Worm (Caenorhabditis elegans) whole organism, young adult: ENCODE data around the gene F01D5.8.

ENCODE experiments used
- B0261.1 ChIP-seq: sonication (generic microtip); optimal IDR thresholded peaks from 2 replicates; lab custom pipeline; 2016; ENCODE audit warnings: mild to moderate bottlenecking, missing genetic modification characterization, moderate library complexity, missing compliant biosample characterization
- B0336.3 ChIP-seq: fragments of 200-800 bp; sonication (Bioruptor generic); IDR thresholded peaks from 2 replicates; pipeline ENCODE4 v1.3.6; 2022; ENCODE audit warnings: missing genetic modification characterization, missing compliant biosample characterization
- C17E4.6 ChIP-seq: fragments of 200-800 bp; sonication (Bioruptor generic); IDR thresholded peaks from 2 replicates; pipeline ENCODE4 v1.3.6; 2022; ENCODE audit warnings: missing genetic modification reagents, missing genetic modification characterization, missing compliant biosample characterization
- D2030.7 ChIP-seq: fragments of 200-800 bp; sonication (Bioruptor generic); IDR thresholded peaks from 2 replicates; pipeline ENCODE4 v1.3.6; 2022; ENCODE audit warnings: missing genetic modification reagents, missing genetic modification characterization, missing compliant biosample characterization
- F22D6.2 ChIP-seq: sonication (generic microtip); optimal IDR thresholded peaks from 2 replicates; lab custom pipeline; 2016; ENCODE audit warnings: mild to moderate bottlenecking, missing genetic modification characterization, missing compliant biosample characterization
- F39B2.1 ChIP-seq: fragments of 200-800 bp; sonication (Bioruptor generic); IDR thresholded peaks from 2 replicates; pipeline ENCODE4 v1.3.6; 2022; ENCODE audit warnings: missing genetic modification reagents, missing genetic modification characterization, missing compliant biosample characterization
- F57A8.1 ChIP-seq: fragments of 200-800 bp; sonication (Bioruptor generic); optimal IDR thresholded peaks from 2 replicates; lab custom pipeline; 2018; ENCODE audit warnings: mild to moderate bottlenecking, missing genetic modification characterization, moderate library complexity, missing compliant biosample characterization
- T26A5.8 ChIP-seq: sonication (generic microtip); optimal IDR thresholded peaks from 2 replicates; lab custom pipeline; 2016; ENCODE audit warnings: missing genetic modification characterization, missing compliant biosample characterization
- Y53F4B.3 ChIP-seq: fragments of 200-800 bp; sonication (Bioruptor generic); IDR thresholded peaks from 2 replicates; pipeline ENCODE4 v1.3.6; 2022; ENCODE audit warnings: missing genetic modification reagents, missing genetic modification characterization, missing compliant biosample characterization
- Y67H2A.10 ChIP-seq: fragments of 200-800 bp; sonication (Bioruptor generic); conservative IDR thresholded peaks from 2 replicates; pipeline ENCODE4 v1.3.6; 2022; ENCODE audit warnings: missing genetic modification reagents, missing genetic modification characterization, missing compliant biosample characterization
- Y79H2A.3 ChIP-seq: fragments of 200-800 bp; sonication (Bioruptor generic); conservative IDR thresholded peaks from 2 replicates; pipeline ENCODE4 v1.3.6; 2022; ENCODE audit warnings: missing genetic modification reagents, missing genetic modification characterization, missing compliant biosample characterization
- Y95B8A.8 ChIP-seq: fragments of 200-800 bp; sonication (Bioruptor generic); IDR thresholded peaks from 2 replicates; pipeline ENCODE4 v1.3.6; 2022; ENCODE audit warnings: missing genetic modification reagents, missing genetic modification characterization, missing compliant biosample characterization
- akir-1 ChIP-seq: fragments of 200-800 bp; sonication (Bioruptor generic); optimal IDR thresholded peaks from 2 replicates; lab custom pipeline; 2018; ENCODE audit warnings: mild to moderate bottlenecking, missing genetic modification characterization, moderate library complexity, missing compliant biosample characterization
- ama-1 ChIP-seq, 3 experiments: fragments of 150-350 bp in 1 of 3; sonication (generic microtip) in 2 of 3; optimal IDR thresholded peaks; 2 replicates each; lab custom pipeline; 2014 to 2018; ENCODE audit warnings: missing biosample characterization in 2 of 3, missing genetic modification characterization in 2 of 3, missing genetic modification reagents in 2 of 3
- aptf-2 ChIP-seq: fragments of 200-800 bp; sonication (Bioruptor generic); conservative IDR thresholded peaks from 2 replicates; pipeline ENCODE4 v1.3.6; 2022; ENCODE audit warnings: missing genetic modification reagents, missing genetic modification characterization, missing compliant biosample characterization
- aptf-3 ChIP-seq: fragments of 200-800 bp; sonication (Bioruptor generic); IDR thresholded peaks from 2 replicates; pipeline ENCODE4 v1.3.6; 2022; ENCODE audit warnings: missing genetic modification characterization, missing compliant biosample characterization
- attf-5 ChIP-seq: fragments of 200-800 bp; sonication (Bioruptor generic); optimal IDR thresholded peaks from 2 replicates; lab custom pipeline; 2018; ENCODE audit warnings: mild to moderate bottlenecking, missing genetic modification characterization, missing compliant biosample characterization
- attf-6 ChIP-seq: fragments of 200-800 bp; sonication (Bioruptor generic); IDR thresholded peaks from 2 replicates; pipeline ENCODE4 v1.3.6; 2022; ENCODE audit warnings: missing genetic modification reagents, missing genetic modification characterization, missing compliant biosample characterization
- bed-2 ChIP-seq: fragments of 200-800 bp; sonication (Bioruptor generic); IDR thresholded peaks from 2 replicates; pipeline ENCODE4 v1.3.6; 2022; ENCODE audit warnings: missing genetic modification reagents, missing genetic modification characterization, missing compliant biosample characterization
- ceh-79 ChIP-seq: sonication (generic microtip); optimal IDR thresholded peaks from 2 replicates; lab custom pipeline; 2017; ENCODE audit warnings: mild to moderate bottlenecking, missing genetic modification characterization, missing compliant biosample characterization
- dpff-1 ChIP-seq: sonication (generic microtip); optimal IDR thresholded peaks from 2 replicates; lab custom pipeline; 2017; ENCODE audit warnings: mild to moderate bottlenecking, missing genetic modification characterization, missing compliant biosample characterization
- efl-1 ChIP-seq: fragments of 150-350 bp; optimal IDR thresholded peaks from 2 replicates; lab custom pipeline; 2014; ENCODE audit warnings: missing biosample characterization, missing genetic modification reagents, missing genetic modification characterization
- hlh-26 ChIP-seq: fragments of 200-800 bp; sonication (Bioruptor generic); conservative IDR thresholded peaks from 2 replicates; pipeline ENCODE4 v1.3.6; 2022; ENCODE audit warnings: missing genetic modification reagents, missing genetic modification characterization, missing compliant biosample characterization
- hmg-1.2 ChIP-seq: fragments of 200-800 bp; sonication (Bioruptor generic); IDR thresholded peaks from 2 replicates; pipeline ENCODE4 v1.3.6; 2022; ENCODE audit warnings: missing genetic modification reagents, missing genetic modification characterization, missing compliant biosample characterization
- hmg-20 ChIP-seq: fragments of 200-800 bp; sonication (Bioruptor generic); IDR thresholded peaks from 2 replicates; pipeline ENCODE4 v1.3.6; 2022; ENCODE audit warnings: missing genetic modification reagents, missing genetic modification characterization, missing compliant biosample characterization
- hrde-1 ChIP-seq: sonication (generic microtip); optimal IDR thresholded peaks from 2 replicates; lab custom pipeline; 2016; ENCODE audit warnings: missing genetic modification characterization, mild to moderate bottlenecking, missing compliant biosample characterization, moderate library complexity, missing genotype, missing genetic modification reagents, borderline replicate concordance
- hsf-1 ChIP-seq: fragments of 200-800 bp; sonication (Bioruptor generic); IDR thresholded peaks from 2 replicates; pipeline ENCODE4 v1.3.6; 2022; ENCODE audit warnings: missing genetic modification reagents, missing genetic modification characterization, missing compliant biosample characterization
- let-526 ChIP-seq: fragments of 200-800 bp; sonication (Bioruptor generic); IDR thresholded peaks from 2 replicates; pipeline ENCODE4 v1.3.6; 2022; ENCODE audit warnings: missing genetic modification reagents, missing genetic modification characterization, missing compliant biosample characterization
- let-607 ChIP-seq, 2 experiments: fragments of 200-800 bp in 1 of 2; sonication (Bioruptor generic) in 1 of 2; sonication (generic microtip) in 1 of 2; optimal IDR thresholded peaks; 2 replicates each; lab custom pipeline; 2016 to 2018; ENCODE audit warnings: mild to moderate bottlenecking in 2 of 2, missing compliant biosample characterization in 2 of 2, missing genetic modification characterization in 2 of 2, moderate library complexity in 2 of 2, missing genotype in 1 of 2
- lin-35 ChIP-seq, 3 experiments: fragments of 150-350 bp in 2 of 3; sonication (generic microtip) in 1 of 3; optimal IDR thresholded peaks; 2 replicates each; lab custom pipeline; 2014 to 2018; ENCODE audit warnings: missing biosample characterization in 3 of 3, missing genetic modification characterization in 3 of 3, missing genetic modification reagents in 3 of 3
- madf-10 ChIP-seq: sonication (generic microtip); optimal IDR thresholded peaks from 2 replicates; lab custom pipeline; 2016; ENCODE audit warnings: mild to moderate bottlenecking, missing genetic modification characterization, missing compliant biosample characterization
- madf-3 ChIP-seq: fragments of 200-800 bp; sonication (Bioruptor generic); IDR thresholded peaks from 2 replicates; pipeline ENCODE4 v1.3.6; 2022; ENCODE audit warnings: missing genetic modification reagents, missing genetic modification characterization, missing compliant biosample characterization
- nfya-1 ChIP-seq: sonication (generic microtip); optimal IDR thresholded peaks from 2 replicates; lab custom pipeline; 2017; ENCODE audit warnings: antibody characterized with exemption, missing compliant biosample characterization, missing genetic modification characterization, borderline replicate concordance; ENCODE audit not compliant: insufficient read depth
- nfyb-1 ChIP-seq: fragments of 200-800 bp; sonication (Bioruptor generic); IDR thresholded peaks from 2 replicates; pipeline ENCODE4 v1.3.6; 2022; ENCODE audit warnings: missing genetic modification reagents, missing genetic modification characterization, missing compliant biosample characterization
- nhr-179 ChIP-seq: sonication (generic microtip); optimal IDR thresholded peaks from 2 replicates; lab custom pipeline; 2016; ENCODE audit warnings: mild to moderate bottlenecking, missing genetic modification characterization, missing compliant biosample characterization
- nhr-27 ChIP-seq: fragments of 200-800 bp; sonication (Bioruptor generic); optimal IDR thresholded peaks from 2 replicates; lab custom pipeline; 2018; ENCODE audit warnings: mild to moderate bottlenecking, missing genetic modification characterization, moderate library complexity, missing compliant biosample characterization
- nhr-90 ChIP-seq: sonication (generic microtip); optimal IDR thresholded peaks from 2 replicates; lab custom pipeline; 2016; ENCODE audit warnings: missing genotype, mild to moderate bottlenecking, missing genetic modification characterization, missing compliant biosample characterization
- pbrm-1 ChIP-seq: fragments of 200-800 bp; sonication (Bioruptor generic); IDR thresholded peaks from 2 replicates; pipeline ENCODE4 v1.3.6; 2022; ENCODE audit warnings: missing genetic modification reagents, missing genetic modification characterization, missing compliant biosample characterization
- rec-8 ChIP-seq, 2 experiments: sonication (generic microtip); optimal IDR thresholded peaks; 2 replicates each; lab custom pipeline; 2016; ENCODE audit warnings: mild to moderate bottlenecking in 2 of 2, missing genetic modification characterization in 2 of 2, missing genetic modification reagents in 2 of 2, missing genotype in 2 of 2, missing biosample characterization in 1 of 2, missing compliant biosample characterization in 1 of 2, moderate library complexity in 1 of 2
- rpc-1 ChIP-seq, 2 experiments: fragments of 150-350 bp in 1 of 2; sonication (generic microtip) in 1 of 2; optimal IDR thresholded peaks; 2 replicates each; lab custom pipeline; 2014 to 2018; ENCODE audit warnings: missing biosample characterization in 1 of 2, missing genetic modification characterization in 1 of 2, missing genetic modification reagents in 1 of 2, missing genotype in 1 of 2
- sea-2 ChIP-seq: fragments of 200-800 bp; sonication (Bioruptor generic); IDR thresholded peaks from 2 replicates; pipeline ENCODE4 v1.3.6; 2022; ENCODE audit warnings: missing genetic modification characterization, missing compliant biosample characterization
- snpc-1.3 ChIP-seq: sonication (generic microtip); optimal IDR thresholded peaks from 2 replicates; lab custom pipeline; 2017; ENCODE audit warnings: missing genetic modification characterization, mild to moderate bottlenecking, missing compliant biosample characterization, antibody characterized with exemption, moderate library complexity, missing genotype, missing genetic modification reagents; ENCODE audit not compliant: insufficient read depth
- somi-1 ChIP-seq: fragments of 200-800 bp; sonication (Bioruptor generic); optimal IDR thresholded peaks from 2 replicates; lab custom pipeline; 2018; ENCODE audit warnings: mild to moderate bottlenecking, missing genetic modification characterization, missing compliant biosample characterization
- tbp1 ChIP-seq: fragments of 200-800 bp; sonication (Bioruptor generic); optimal IDR thresholded peaks from 2 replicates; lab custom pipeline; 2018; ENCODE audit warnings: mild to moderate bottlenecking, missing genetic modification characterization, missing compliant biosample characterization
- tlf-1 ChIP-seq: fragments of 200-800 bp; sonication (Bioruptor generic); optimal IDR thresholded peaks from 2 replicates; lab custom pipeline; 2018; ENCODE audit warnings: mild to moderate bottlenecking, missing genetic modification characterization, missing compliant biosample characterization
- zfh-2 ChIP-seq: fragments of 200-800 bp; sonication (Bioruptor generic); conservative IDR thresholded peaks from 2 replicates; pipeline ENCODE4 v1.3.6; 2022; ENCODE audit warnings: missing genetic modification reagents, missing genetic modification characterization, missing compliant biosample characterization
- ztf-18 ChIP-seq: sonication (generic microtip); optimal IDR thresholded peaks from 2 replicates; lab custom pipeline; 2016; ENCODE audit warnings: missing genotype, mild to moderate bottlenecking, missing genetic modification characterization, missing compliant biosample characterization

F01D5.8 gene

DNA sequence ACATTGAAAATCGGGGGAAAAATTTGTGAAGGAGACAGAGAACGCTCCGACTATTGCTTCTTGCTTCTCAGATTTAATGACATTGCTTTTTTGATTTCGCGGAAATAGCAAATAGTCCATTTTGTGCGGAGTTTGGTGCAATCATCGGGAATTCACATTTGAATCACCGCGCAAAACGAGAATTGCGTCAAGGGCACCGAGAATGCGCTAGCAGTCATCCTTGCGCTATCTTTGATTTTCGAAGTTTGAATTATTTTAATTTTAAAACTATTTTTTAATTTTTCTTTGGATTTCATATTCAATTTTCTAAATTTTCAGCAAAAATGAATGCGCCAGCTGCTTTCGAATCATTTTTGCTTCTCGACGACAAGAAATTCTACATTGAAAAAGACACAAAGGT, 49.3 kb downstream of the F01D5.8 start, which contains the start of gene rpb-11 (continued):
- TF ChIP-seq nhr-27 (tag; lab: Kevin White, UChicago) (no peak), madf-3 (GFP tag; lab: Robert Waterston, UW) (peak; percentile 95), nhr-179 (no peak), lin-35 (GFP tag; optimal IDR thresholded peaks at IDR 0.05; lab: Kevin White, UChicago) (peak; percentile 80 to 98 (median 90)), ama-1 (optimal IDR thresholded peaks at IDR 0.05; lab: Kevin White, UChicago) (no peak), ama-1 (GFP tag; optimal IDR thresholded peaks at IDR 0.05; lab: Kevin White, UChicago) (no peak), sea-2 (no peak), Y95B8A.8 (GFP tag; lab: Robert Waterston, UW) (peak; percentile 84; the same call in 1 of the 2 replicates), nfyb-1 (peak; percentile 90), tlf-1 (GFP tag; lab: Kevin White, UChicago) (peak; percentile 91), hlh-26 (no peak), hsf-1 (GFP tag; lab: Robert Waterston, UW) (peak; percentile 74), B0261.1 (tag; lab: Kevin White, UChicago) (peak; percentile 2), attf-5 (GFP tag; lab: Kevin White, UChicago) (peak; percentile 95), aptf-2 (GFP tag; lab: Robert Waterston, UW) (no peak), hrde-1 (peak; percentile 54), nfya-1 (no peak), T26A5.8 (no peak), D2030.7 (GFP tag; lab: Robert Waterston, UW) (peak; percentile 86), tbp1 (peak; percentile 69), let-607 (tag; optimal IDR thresholded peaks at IDR 0.05; lab: Kevin White, UChicago) (peak in 1 of 2 experiments; percentile 66), zfh-2 (GFP tag; lab: Robert Waterston, UW) (no peak), madf-10 (tag; lab: Kevin White, UChicago) (peak; percentile 67), Y67H2A.10 (GFP tag; lab: Robert Waterston, UW) (no peak), ztf-18 (peak; percentile 99), ceh-79 (tag; lab: Kevin White, UChicago) (no peak), Y53F4B.3 (GFP tag; lab: Robert Waterston, UW) (no peak), snpc-1.3 (tag; lab: Kevin White, UChicago) (no peak), aptf-3 (no peak), pbrm-1 (GFP tag; lab: Robert Waterston, UW) (peak; percentile 90; the same call in 1 of the 2 replicates), rpc-1 (optimal IDR thresholded peaks at IDR 0.05; lab: Kevin White, UChicago) (no peak), rpc-1 (tag; optimal IDR thresholded peaks at IDR 0.05; lab: Kevin White, UChicago) (no peak), bed-2 (GFP tag; lab: Robert Waterston, UW) (no peak), akir-1 (no peak), F39B2.1 (GFP tag; lab: Robert Waterston, UW) (no peak), dpff-1 (tag; lab: Kevin White, UChicago) (no peak), F57A8.1 (GFP tag; lab: Kevin White, UChicago) (no peak), attf-6 (GFP tag; lab: Robert Waterston, UW) (peak; percentile 69; the same call in 1 of the 2 replicates), hmg-1.2 (GFP tag; lab: Robert Waterston, UW) (peak; percentile 72), rec-8 (tag; optimal IDR thresholded peaks at IDR 0.05; lab: Kevin White, UChicago) (no peak), Y79H2A.3 (GFP tag; lab: Robert Waterston, UW) (no peak), B0336.3 (GFP tag; lab: Robert Waterston, UW) (peak; percentile 81), nhr-90 (tag; lab: Kevin White, UChicago) (peak; percentile 12), hmg-20 (GFP tag; lab: Robert Waterston, UW) (peak; percentile 83; the same call in 1 of the 2 replicates), F22D6.2 (peak; percentile 65), somi-1 (GFP tag; lab: Kevin White, UChicago) (peak; percentile 52), let-526 (GFP tag; lab: Robert Waterston, UW) (0 out of 2 replicates have a peak, but pooled peaks have one; percentile 63), C17E4.6 (GFP tag; lab: Robert Waterston, UW) (peak; percentile 83), efl-1 (GFP tag; lab: Kevin White, UChicago) (peak; percentile 91)
